Worm (Caenorhabditis elegans) whole organism, early embryonic: ENCODE measurements around the gene srlf-7.

Experiments used
- B0310.2 ChIP-seq: sonication (generic microtip); optimal IDR thresholded peaks from 2 replicates; lab custom pipeline; 2016; ENCODE audit warnings: mild to moderate bottlenecking, missing genetic modification characterization, missing compliant biosample characterization
- F13C5.2 ChIP-seq: sonication (generic microtip); optimal IDR thresholded peaks from 2 replicates; lab custom pipeline; 2017; ENCODE audit warnings: mild to moderate bottlenecking, missing genetic modification characterization, inconsistent platforms, missing compliant biosample characterization
- aly-1 ChIP-seq: sonication (generic microtip); optimal IDR thresholded peaks from 2 replicates; lab custom pipeline; 2016; ENCODE audit warnings: missing genetic modification characterization, missing compliant biosample characterization
- ama-1 ChIP-seq: fragments of 150-350 bp; optimal IDR thresholded peaks from 2 replicates; lab custom pipeline; 2014
- ceh-13 ChIP-seq: fragments of 200-800 bp; sonication (Bioruptor generic); optimal IDR thresholded peaks from 2 replicates; lab custom pipeline; 2018; ENCODE audit warnings: mild to moderate bottlenecking, missing genetic modification characterization, missing compliant biosample characterization
- ceh-36 ChIP-seq: sonication (generic microtip); optimal IDR thresholded peaks from 2 replicates; lab custom pipeline; 2016; ENCODE audit warnings: missing genetic modification characterization, inconsistent platforms, missing compliant biosample characterization
- ets-7 ChIP-seq: sonication (generic microtip); optimal IDR thresholded peaks from 2 replicates; lab custom pipeline; 2016; ENCODE audit warnings: missing genotype, missing genetic modification characterization, missing compliant biosample characterization
- flt-1 ChIP-seq: fragments of 200-800 bp; sonication (Bioruptor generic); IDR thresholded peaks from 2 replicates; pipeline ENCODE4 v1.3.6; 2022; ENCODE audit warnings: missing genetic modification characterization, missing compliant biosample characterization
- hmbx-1 ChIP-seq: sonication (generic microtip); optimal IDR thresholded peaks from 2 replicates; lab custom pipeline; 2016; ENCODE audit warnings: mild to moderate bottlenecking, missing genetic modification characterization, missing compliant biosample characterization
- hmg-4 ChIP-seq: fragments of 200-800 bp; sonication (Bioruptor generic); optimal IDR thresholded peaks from 2 replicates; lab custom pipeline; 2018; ENCODE audit warnings: mild to moderate bottlenecking, missing genetic modification characterization, missing compliant biosample characterization
- hnd-1 ChIP-seq: sonication (generic microtip); optimal IDR thresholded peaks from 2 replicates; lab custom pipeline; 2016; ENCODE audit warnings: missing genetic modification characterization, missing compliant biosample characterization
- pes-1 ChIP-seq: fragments of 200-800 bp; sonication (Bioruptor generic); IDR thresholded peaks from 2 replicates; pipeline ENCODE4 v1.3.6; 2022; ENCODE audit warnings: missing genetic modification reagents, missing genetic modification characterization, missing compliant biosample characterization
- scrt-1 ChIP-seq: fragments of 200-800 bp; sonication (Bioruptor generic); IDR thresholded peaks from 2 replicates; pipeline ENCODE4 v1.3.6; 2022; ENCODE audit warnings: missing genetic modification characterization, missing compliant biosample characterization
- sea-1 ChIP-seq: fragments of 200-800 bp; sonication (Bioruptor generic); conservative IDR thresholded peaks from 2 replicates; pipeline ENCODE4 v1.3.6; 2022; ENCODE audit warnings: missing genetic modification characterization, missing compliant biosample characterization
- tbx-11 ChIP-seq: fragments of 200-800 bp; sonication (Bioruptor generic); IDR thresholded peaks from 2 replicates; pipeline ENCODE4 v1.3.6; 2022; ENCODE audit warnings: missing genetic modification characterization, missing compliant biosample characterization
- tbx-37 ChIP-seq: fragments of 200-800 bp; sonication (Bioruptor generic); conservative IDR thresholded peaks from 2 replicates; pipeline ENCODE4 v1.3.6; 2022; ENCODE audit warnings: missing genetic modification reagents, missing genetic modification characterization, missing compliant biosample characterization
- tra-4 ChIP-seq: sonication (generic microtip); optimal IDR thresholded peaks from 2 replicates; lab custom pipeline; 2017; ENCODE audit warnings: missing genetic modification characterization, missing compliant biosample characterization

The srlf-7 gene

DNA sequence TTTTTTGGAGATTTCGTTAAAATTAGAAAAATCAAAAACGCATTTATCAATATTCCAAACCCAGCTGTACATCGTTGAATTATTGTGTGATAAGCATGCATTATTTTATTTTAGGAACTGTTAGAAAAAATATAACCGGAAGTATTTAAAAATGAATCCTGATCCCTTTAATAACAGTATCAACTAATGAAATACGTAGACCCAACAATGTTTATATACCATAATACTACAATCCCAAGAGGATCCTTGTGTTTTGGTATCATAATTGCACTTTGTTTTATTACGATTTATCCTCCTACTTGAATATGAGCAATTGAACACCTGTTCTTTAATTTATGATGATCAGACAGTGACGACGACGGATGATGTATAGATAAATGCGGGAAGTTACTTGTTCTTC, 2.3 kb upstream of the srlf-7 start, which contains the start of gene str-249:
Gene str-249 (minus strand): TSS at position 101 of the 400 bp plus-strand sequence.
- TF ChIP-seq pes-1 (GFP tag; lab: Robert Waterston, UW) (no peak), ceh-13 (GFP tag; lab: Kevin White, UChicago) (no peak), hnd-1 (tag; lab: Kevin White, UChicago) (no peak), hmbx-1 (no peak), flt-1 (GFP tag; lab: Robert Waterston, UW) (no peak), hmg-4 (GFP tag; lab: Kevin White, UChicago) (no peak)

ce11 chrIV:7188030-7188429, 1.1 kb upstream of the srlf-7 start, which contains the start of gene C42D4.13:
Gene C42D4.13, minus strand, starts transcription at chrIV:7188130.
- TF ChIP-seq tbx-11 (no peak), F13C5.2 (tag; lab: Kevin White, UChicago) (no peak), ama-1 (lab: Kevin White, UChicago) (no peak), ceh-36 (tag; lab: Kevin White, UChicago) (no peak), ets-7 (tag; lab: Kevin White, UChicago) (no peak), tbx-37 (GFP tag; lab: Robert Waterston, UW) (no peak), aly-1 (tag; lab: Kevin White, UChicago) (no peak), tra-4 (tag; lab: Kevin White, UChicago) (no peak), hmg-4 (GFP tag; lab: Kevin White, UChicago) (no peak), pes-1 (GFP tag; lab: Robert Waterston, UW) (no peak), flt-1 (GFP tag; lab: Robert Waterston, UW) (no peak), hmbx-1 (no peak), sea-1 (GFP tag; lab: Robert Waterston, UW) (no peak)

ce11 chrIV:7190409-7190808, 1.3 kb downstream of the srlf-7 start:
- TF ChIP-seq B0310.2 (tag; lab: Kevin White, UChicago) (no peak), scrt-1 (no peak), hmg-4 (GFP tag; lab: Kevin White, UChicago) (no peak), sea-1 (GFP tag; lab: Robert Waterston, UW) (no peak), flt-1 (GFP tag; lab: Robert Waterston, UW) (no peak), hmbx-1 (no peak), ceh-36 (tag; lab: Kevin White, UChicago) (no peak), tbx-37 (GFP tag; lab: Robert Waterston, UW) (no peak)

DNA sequence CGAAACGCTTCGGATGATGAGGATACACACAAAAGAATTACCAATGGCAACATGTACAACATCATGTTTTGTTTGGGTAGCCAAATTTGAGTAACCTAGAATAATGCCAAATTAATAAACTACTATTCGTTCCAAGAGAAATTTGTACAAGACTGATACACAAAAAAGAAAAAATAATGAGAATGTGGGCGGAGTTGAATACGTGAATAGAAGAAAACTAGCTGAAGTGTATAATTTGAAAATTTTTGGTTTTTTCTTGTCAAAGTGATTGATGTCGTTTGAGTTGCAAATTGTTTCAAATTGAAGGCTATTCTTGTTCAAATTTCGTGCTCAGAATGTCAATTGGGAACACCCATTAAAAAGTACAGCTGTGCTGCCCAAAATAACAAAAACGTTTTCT, 2.7 kb downstream of the srlf-7 start, which contains the start of gene R13A1.5:
Gene R13A1.5 (minus strand): TSS at position 101 of the 400 bp plus-strand sequence.
- no peak for TF ChIP-seq sea-1 (GFP tag; lab: Robert Waterston, UW)
- TF ChIP-seq tra-4 (tag; lab: Kevin White, UChicago): no peak

DNA sequence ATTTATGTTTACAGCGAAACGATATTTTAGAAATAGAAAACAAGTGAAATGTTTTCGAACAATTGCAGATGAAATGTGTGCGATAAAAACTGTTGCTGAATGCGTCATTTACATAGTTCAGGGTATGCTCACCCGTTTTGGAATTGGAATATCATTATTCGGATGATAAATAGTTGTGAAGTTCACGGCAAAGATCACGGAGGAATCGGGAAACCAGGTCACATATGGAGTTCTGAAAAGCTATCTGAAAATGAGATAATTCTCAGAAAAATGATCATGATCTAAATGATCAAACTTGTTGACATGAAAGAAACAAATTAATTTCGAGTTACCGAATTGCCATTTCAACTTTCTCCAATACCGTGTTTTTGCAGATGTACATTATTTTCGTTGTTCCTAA, 6.6 kb downstream of the srlf-7 start, which contains the start of gene best-16:
Gene best-16 (minus strand): TSS at position 101 of the 400 bp plus-strand sequence.
- TF ChIP-seq tra-4 (tag; lab: Kevin White, UChicago): no peak
- no peak for TF ChIP-seq ama-1 (lab: Kevin White, UChicago)
- TF ChIP-seq aly-1 (tag; lab: Kevin White, UChicago): no peak
- TF ChIP-seq sea-1 (GFP tag; lab: Robert Waterston, UW): no peak
- no peak for TF ChIP-seq hmbx-1
- no peak for TF ChIP-seq pes-1 (GFP tag; lab: Robert Waterston, UW)
- no peak for TF ChIP-seq ceh-36 (tag; lab: Kevin White, UChicago)
- no peak for TF ChIP-seq ets-7 (tag; lab: Kevin White, UChicago)

ce11 chrIV:7196853-7197252, 7.8 kb downstream of the srlf-7 start, which contains the start of gene unc-8:
Gene unc-8, plus strand, starts transcription at chrIV:7197153.
- TF ChIP-seq sea-1 (GFP tag; lab: Robert Waterston, UW): no peak
- no peak for TF ChIP-seq tra-4 (tag; lab: Kevin White, UChicago)
- TF ChIP-seq F13C5.2 (tag; lab: Kevin White, UChicago): no peak
- no peak for TF ChIP-seq pes-1 (GFP tag; lab: Robert Waterston, UW)
- TF ChIP-seq ama-1 (lab: Kevin White, UChicago): no peak
- TF ChIP-seq tbx-11: no peak
- no peak for TF ChIP-seq ceh-36 (tag; lab: Kevin White, UChicago)
- TF ChIP-seq ets-7 (tag; lab: Kevin White, UChicago): no peak
- no peak for TF ChIP-seq B0310.2 (tag; lab: Kevin White, UChicago)
- TF ChIP-seq flt-1 (GFP tag; lab: Robert Waterston, UW): no peak

DNA sequence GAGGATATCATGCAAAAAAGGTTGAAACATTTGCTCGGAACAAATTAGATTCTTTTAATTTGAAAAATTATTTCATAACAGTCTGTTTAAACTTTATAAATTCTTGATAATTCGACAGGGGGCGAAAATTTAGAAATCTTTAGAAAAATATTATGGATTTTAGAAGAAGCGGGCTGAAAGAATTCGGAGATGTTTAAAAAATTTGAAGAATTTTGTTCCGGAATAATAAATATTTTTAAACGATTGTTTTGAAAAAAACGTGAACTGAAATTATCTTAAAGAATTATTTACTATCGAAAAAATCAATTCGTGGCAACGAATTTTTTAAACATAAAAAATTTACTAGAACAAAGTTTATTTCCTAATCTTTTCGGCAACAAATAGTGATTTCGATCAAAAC, 14.6 kb downstream of the srlf-7 start, which contains the start of gene R13A1.3:
Gene R13A1.3 (plus strand): TSS at position 301 of the 400 bp plus-strand sequence.
- TF ChIP-seq F13C5.2 (tag; lab: Kevin White, UChicago) (no peak), tbx-37 (GFP tag; lab: Robert Waterston, UW) (no peak), flt-1 (GFP tag; lab: Robert Waterston, UW) (no peak), tra-4 (tag; lab: Kevin White, UChicago) (no peak), pes-1 (GFP tag; lab: Robert Waterston, UW) (no peak), tbx-11 (no peak), B0310.2 (tag; lab: Kevin White, UChicago) (no peak), scrt-1 (no peak), hmg-4 (GFP tag; lab: Kevin White, UChicago) (no peak)

DNA sequence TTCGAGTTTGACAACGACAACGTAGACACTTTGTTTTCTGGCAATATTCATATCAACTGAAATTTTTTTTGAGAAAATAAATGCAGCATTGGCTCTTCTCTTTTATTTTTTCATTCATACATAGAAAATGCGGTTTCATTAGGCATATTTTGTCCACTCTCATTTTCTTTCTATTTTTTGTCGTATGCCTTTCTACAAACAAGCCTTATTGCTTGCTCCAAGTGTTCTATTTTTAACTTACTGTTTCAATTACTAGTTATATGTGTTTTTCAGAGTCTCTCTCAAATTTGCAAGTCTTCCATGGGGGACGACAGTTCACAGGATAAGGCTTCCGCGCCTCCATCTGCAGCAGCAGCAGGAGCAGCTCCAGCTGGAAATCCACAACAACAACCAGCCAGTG, 16.9 kb downstream of the srlf-7 start, which contains the start of gene kcc-1:
Gene kcc-1 (plus strand): TSS at position 301 of the 400 bp plus-strand sequence.
- no peak for TF ChIP-seq hmbx-1
- no peak for TF ChIP-seq scrt-1
- no peak for TF ChIP-seq aly-1 (tag; lab: Kevin White, UChicago)
- no peak for TF ChIP-seq tra-4 (tag; lab: Kevin White, UChicago)
- TF ChIP-seq pes-1 (GFP tag; lab: Robert Waterston, UW): no peak
- no peak for TF ChIP-seq sea-1 (GFP tag; lab: Robert Waterston, UW)
